Worm (Caenorhabditis elegans): ENCODE results near the gene K10D11.5.
A peak's percentile ranks its signal among the peaks of the same experiment; 100 is the strongest.

K10D11.5 gene

DNA sequence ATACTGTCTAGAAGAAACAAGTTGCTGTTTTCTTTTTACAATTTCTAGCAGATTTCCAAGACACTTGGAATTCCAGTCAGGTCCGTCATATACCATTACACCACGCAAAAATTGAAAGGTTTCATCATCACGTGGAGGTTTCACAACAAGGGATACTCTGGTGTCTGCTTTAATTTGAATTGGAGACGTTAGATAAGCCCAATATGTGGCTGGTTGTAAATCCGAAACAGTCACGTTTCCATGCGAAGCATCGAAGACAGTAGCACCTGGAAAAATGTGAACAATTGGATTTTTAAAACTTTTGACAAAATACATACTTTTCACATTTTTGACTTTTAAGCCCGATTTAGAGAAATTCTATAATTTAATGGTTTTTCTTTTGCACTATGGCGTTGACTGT is 1.0 kb downstream of the K10D11.5 start:
- TF ChIP-seq nhr-76 (tag; optimal IDR thresholded peaks at IDR 0.05) (no peak), F49E8.2 (tag; optimal IDR thresholded peaks at IDR 0.05; ENCODE audit: borderline replicate concordance) (no peak), unc-62 (GFP tag; optimal IDR thresholded peaks at IDR 0.05 in 1 of 2) (peak in 1 of 2 experiments; percentile 93), unc-62 (tag; optimal IDR thresholded peaks at IDR 0.05) (no peak)

DNA sequence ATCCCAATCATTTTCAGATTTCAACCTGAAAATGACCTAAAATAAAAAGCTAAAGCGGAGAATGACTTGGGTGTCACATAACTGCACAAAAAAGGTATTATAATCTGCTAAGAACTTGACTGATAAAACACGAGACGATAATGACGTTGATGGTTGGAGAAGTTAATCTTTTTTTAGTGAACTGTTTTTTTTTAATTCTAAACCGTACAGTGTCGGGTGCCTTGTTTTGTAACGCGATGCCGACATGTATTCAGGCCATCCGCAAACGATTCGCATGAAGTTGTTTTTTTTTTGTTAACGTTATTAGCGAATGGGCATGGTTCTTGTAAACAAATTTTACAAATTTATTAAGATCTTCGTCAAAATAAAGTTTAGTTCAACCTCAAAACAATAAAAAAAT is 2.3 kb downstream of the K10D11.5 start, which contains the start of gene K10D11.6:
K10D11.6 (minus strand) TSS at position 101 of the 400 bp plus-strand sequence.
- TF ChIP-seq ceh-82 (tag; optimal IDR thresholded peaks at IDR 0.05) (no peak), dmd-6 (GFP tag; IDR thresholded peaks at IDR 0.05) (peak; percentile 42; the same call in 1 of the 2 replicates)

DNA sequence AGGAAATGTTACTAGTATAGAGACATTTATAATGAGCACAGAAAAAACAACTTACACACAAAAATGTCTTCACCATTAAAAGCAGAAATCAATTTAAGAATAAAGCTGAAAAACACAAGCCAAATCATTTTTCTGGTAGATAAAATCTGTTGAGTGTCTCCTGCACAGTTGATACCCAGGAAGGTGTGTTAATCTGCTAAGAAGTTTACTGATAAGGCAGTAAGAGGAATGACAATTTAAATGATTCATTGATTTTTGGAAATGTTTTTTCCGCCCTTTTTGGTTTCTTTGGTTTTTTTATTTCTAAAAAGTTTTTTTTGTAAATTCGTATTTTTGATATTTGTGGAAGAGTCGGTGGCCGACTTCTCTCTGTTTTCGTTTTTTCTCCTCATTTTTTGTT is 5.7 kb downstream of the K10D11.5 start, which contains the start of gene K10D11.3:
K10D11.3 (minus strand) TSS at position 174 of the 400 bp plus-strand sequence.
- TF ChIP-seq pqm-1 (tag; optimal IDR thresholded peaks at IDR 0.05) (peak; percentile 14), unc-39 (tag; optimal IDR thresholded peaks at IDR 0.05) (no peak), nhr-28 (tag; optimal IDR thresholded peaks at IDR 0.05) (peak; percentile 3), dmd-6 (GFP tag; IDR thresholded peaks at IDR 0.05) (peak; percentile 26; the same call in 1 of the 2 replicates), R02D3.7 (tag; optimal IDR thresholded peaks at IDR 0.05) (no peak), lin-38 (GFP tag; IDR thresholded peaks at IDR 0.05) (no peak), daf-16 (GFP tag; optimal IDR thresholded peaks at IDR 0.05) (no peak), daf-16 (tag; optimal IDR thresholded peaks at IDR 0.05) (no peak), daf-19 (GFP tag; conservative IDR thresholded peaks at IDR 0.05) (no peak), hlh-11 (tag; optimal IDR thresholded peaks at IDR 0.05) (no peak), madf-9 (GFP tag; conservative IDR thresholded peaks at IDR 0.05) (no peak), zfp-3 (GFP tag; conservative IDR thresholded peaks at IDR 0.05) (no peak)

DNA sequence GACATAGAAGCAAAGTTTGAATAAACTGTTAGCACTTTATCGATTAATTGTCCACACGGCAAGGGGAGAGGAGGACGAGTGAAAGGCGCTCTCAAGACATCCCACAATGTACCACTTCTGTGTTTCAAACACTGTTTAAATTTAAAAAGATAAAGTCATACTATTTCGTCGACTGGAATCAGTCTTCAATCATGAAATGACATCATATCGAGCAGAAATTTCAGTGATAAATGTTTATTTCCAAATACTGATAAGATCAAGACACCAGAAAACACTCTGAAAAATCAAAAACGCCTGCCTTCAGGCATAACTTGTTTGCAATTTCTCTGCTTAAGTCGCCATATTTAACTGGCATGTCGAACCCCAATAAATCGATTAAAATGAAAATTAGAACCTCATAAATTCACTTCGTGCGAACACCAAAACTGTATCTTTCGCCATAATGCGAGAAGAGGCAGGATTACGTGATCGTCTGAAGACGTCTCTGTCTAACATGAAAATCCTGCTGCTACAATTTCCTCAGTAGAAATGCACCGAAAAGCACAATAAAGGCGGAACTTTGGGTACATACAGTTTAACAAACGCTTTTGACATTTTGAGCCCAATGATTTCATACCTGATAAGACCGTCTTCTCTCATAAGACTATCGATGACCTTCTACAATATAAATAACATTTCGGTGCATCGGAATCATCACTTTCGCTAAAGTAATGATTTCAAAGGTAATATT is 13.2 kb downstream of the K10D11.5 start, which contains the start of gene K10D11.2:
K10D11.2 (plus strand) TSS at position 680 of the 730 bp plus-strand sequence.
- no peak for TF ChIP-seq nhr-11 (tag; optimal IDR thresholded peaks at IDR 0.05)
- peak; percentile 42 for TF ChIP-seq nhr-28 (tag; optimal IDR thresholded peaks at IDR 0.05)
- no peak for TF ChIP-seq ceh-32 (tag; optimal IDR thresholded peaks at IDR 0.05; ENCODE audit: poor library complexity)
- peak; percentile 87 for TF ChIP-seq dmd-6 (GFP tag; IDR thresholded peaks at IDR 0.05)
- peak; percentile 34; the same call in 1 of the 2 replicates for TF ChIP-seq php-3 (GFP tag; IDR thresholded peaks at IDR 0.05)
- no peak for TF ChIP-seq daf-16 (GFP tag; optimal IDR thresholded peaks at IDR 0.05)
- TF ChIP-seq daf-16 (tag; optimal IDR thresholded peaks at IDR 0.05) = peak; percentile 38
- TF ChIP-seq hlh-11 (tag; optimal IDR thresholded peaks at IDR 0.05) = peak; percentile 7
- peak; percentile 3 for TF ChIP-seq pqm-1 (tag; optimal IDR thresholded peaks at IDR 0.05)

DNA sequence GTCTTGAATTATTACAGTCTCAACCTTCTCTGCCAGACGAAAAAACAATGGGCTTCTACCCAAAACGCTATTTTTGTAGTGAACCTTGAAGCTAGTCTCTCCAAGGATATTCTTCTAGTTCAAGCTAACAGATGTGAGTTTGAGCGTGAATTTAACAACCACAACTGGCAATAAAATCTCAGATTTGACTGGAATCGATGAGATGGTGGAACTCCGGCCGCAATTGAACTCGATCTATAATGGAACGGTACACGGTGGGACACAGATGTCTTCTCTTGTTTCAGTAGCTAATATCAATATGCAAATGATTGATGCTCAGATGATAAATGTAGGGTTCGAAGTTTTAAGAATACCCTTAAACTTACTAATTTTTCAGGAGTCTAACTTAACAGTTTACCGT is 14.0 kb downstream of the K10D11.5 start:
- TF ChIP-seq mxl-2 (GFP tag; conservative IDR thresholded peaks at IDR 0.05) (no peak), unc-62 (GFP tag; optimal IDR thresholded peaks at IDR 0.05 in 1 of 2) (peak in 1 of 2 experiments; percentile 95), unc-62 (tag; optimal IDR thresholded peaks at IDR 0.05) (no peak)

DNA sequence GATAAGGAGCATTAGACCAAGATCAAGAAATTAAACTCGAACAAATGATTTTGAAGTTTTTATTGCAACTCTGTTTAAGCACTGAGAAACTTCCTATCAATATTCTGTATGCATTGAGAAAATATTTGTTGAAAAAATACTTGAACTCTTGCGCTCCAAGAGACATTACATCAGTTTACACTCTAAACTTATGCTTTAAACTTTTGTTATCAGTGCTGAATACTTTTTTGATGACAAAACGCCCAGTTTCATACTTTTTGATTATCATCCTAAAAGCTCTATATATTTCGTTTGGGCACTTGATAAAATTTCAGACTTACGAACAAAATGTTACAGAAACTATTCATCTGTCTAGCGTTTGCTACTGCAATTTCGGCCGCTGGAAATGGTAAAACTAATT is 15.7 kb downstream of the K10D11.5 start, which contains the start of gene dod-17:
dod-17 (plus strand) TSS at position 323 of the 400 bp plus-strand sequence.
- TF ChIP-seq pqm-1 (tag; optimal IDR thresholded peaks at IDR 0.05) (peak; percentile 35), tra-1 (GFP tag; IDR thresholded peaks at IDR 0.05) (no peak), nhr-10 (tag; optimal IDR thresholded peaks at IDR 0.05) (no peak), F49E8.2 (tag; optimal IDR thresholded peaks at IDR 0.05; ENCODE audit: borderline replicate concordance) (no peak), lin-39 (tag; optimal IDR thresholded peaks at IDR 0.05) (no peak), duxl-1 (tag; optimal IDR thresholded peaks at IDR 0.05; ENCODE audit: poor library complexity) (no peak), lim-7 (GFP tag; IDR thresholded peaks at IDR 0.05) (no peak), madf-9 (GFP tag; conservative IDR thresholded peaks at IDR 0.05) (no peak)

DNA sequence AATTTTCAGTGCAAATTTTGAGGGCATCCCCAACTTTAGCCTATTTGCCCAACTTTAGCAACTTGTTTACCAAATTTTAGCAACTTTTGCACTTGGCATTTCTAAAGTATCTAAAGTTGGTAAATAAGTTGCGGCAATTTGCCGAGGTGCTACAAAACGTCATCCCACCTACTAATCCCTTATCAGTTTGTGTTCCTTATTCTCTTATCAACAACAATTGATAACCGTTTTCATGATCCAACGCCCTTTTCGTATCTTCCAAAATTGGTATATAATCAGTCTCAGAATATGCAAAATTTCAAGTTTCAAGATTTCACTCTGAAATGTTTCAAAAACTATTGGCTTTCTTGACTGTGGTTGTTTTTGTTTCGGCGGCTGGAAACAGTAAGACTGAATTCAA is 18.3 kb downstream of the K10D11.5 start, which contains the start of gene F55G11.4:
F55G11.4 (plus strand) TSS at position 289 of the 400 bp plus-strand sequence.
- TF ChIP-seq lin-13 (GFP tag; optimal IDR thresholded peaks at IDR 0.05) = no peak
- no peak for TF ChIP-seq aha-1 (tag)
- TF ChIP-seq arid-1 (GFP tag; conservative IDR thresholded peaks at IDR 0.05) = no peak
- TF ChIP-seq unc-62 (GFP tag; optimal IDR thresholded peaks at IDR 0.05 in 1 of 2) = peak in 1 of 2 experiments; percentile 52
- no peak for TF ChIP-seq unc-62 (tag; optimal IDR thresholded peaks at IDR 0.05)
- TF ChIP-seq pqm-1 (tag; optimal IDR thresholded peaks at IDR 0.05) = peak; percentile 44
- TF ChIP-seq Y105C5A.15 (GFP tag; IDR thresholded peaks at IDR 0.05) = no peak
- peak; percentile 22; the same call in 1 of the 2 replicates for TF ChIP-seq dmd-6 (GFP tag; IDR thresholded peaks at IDR 0.05)

Data from whole organism, L4 larva.